Worm (Caenorhabditis elegans) whole organism, midembryonic: Measurements from ENCODE around the gene col-109.

Experiments used
- klf-2 ChIP-seq: fragments of 200-800 bp; sonication (Bioruptor generic); conservative IDR thresholded peaks from 2 replicates; pipeline ENCODE4 v1.3.6; 2022; ENCODE audit warnings: missing genetic modification reagents, missing genetic modification characterization, missing compliant biosample characterization
- med-1 ChIP-seq: sonication (generic microtip); optimal IDR thresholded peaks from 2 replicates; lab custom pipeline; 2017; ENCODE audit warnings: missing genetic modification characterization, mild to moderate bottlenecking, missing compliant biosample characterization, antibody characterized with exemption, missing genetic modification reagents; ENCODE audit not compliant: insufficient read depth
- ref-1 ChIP-seq: fragments of 200-800 bp; sonication (Bioruptor generic); conservative IDR thresholded peaks from 2 replicates; pipeline ENCODE4 v1.3.6; 2022; ENCODE audit warnings: missing genetic modification reagents, missing genetic modification characterization, missing compliant biosample characterization
- tab-1 ChIP-seq: fragments of 200-800 bp; sonication (Bioruptor generic); IDR thresholded peaks from 2 replicates; pipeline ENCODE4 v1.3.6; 2022; ENCODE audit warnings: missing genetic modification characterization, missing compliant biosample characterization
- ztf-23 ChIP-seq: fragments of 200-800 bp; sonication (Bioruptor generic); IDR thresholded peaks from 2 replicates; pipeline ENCODE4 v1.3.6; 2022; ENCODE audit warnings: missing genetic modification reagents, missing genetic modification characterization, missing compliant biosample characterization
- ztf-29 ChIP-seq: fragments of 200-800 bp; sonication (Bioruptor generic); IDR thresholded peaks from 2 replicates; pipeline ENCODE4 v1.3.6; 2022; ENCODE audit warnings: missing genetic modification reagents, missing genetic modification characterization, missing compliant biosample characterization

ce11 chrIV:1844624-1845023 is 24.6 kb upstream of the col-109 start:
- TF ChIP-seq klf-2 (GFP tag; lab: Robert Waterston, UW) (no peak), med-1 (GFP tag; lab: Kevin White, UChicago) (no peak), ztf-29 (no peak), ref-1 (GFP tag; lab: Robert Waterston, UW) (no peak), tab-1 (no peak), ztf-23 (no peak)
